Fruit fly (Drosophila melanogaster) whole organism, wandering third instar larva: ENCODE results near the gene anne.

Experiments used
- Dfd ChIP-seq: fragments of >200 bp; optimal IDR thresholded peaks from 2 replicates; lab custom pipeline; 2017; ENCODE audit warnings: missing biosample characterization, missing genetic modification characterization
- GATAd ChIP-seq: sonication (Bioruptor generic); optimal IDR thresholded peaks from 2 replicates; lab custom pipeline; 2016; ENCODE audit warnings: missing biosample characterization, missing genetic modification characterization
- br ChIP-seq: fragments of 200-800 bp; sonication (Bioruptor generic); optimal IDR thresholded peaks from 2 replicates; lab custom pipeline; 2016; ENCODE audit warnings: missing biosample characterization, missing genetic modification characterization
- dl ChIP-seq, 2 experiments: fragments of 175-275, 200-275 bp in 1 of 2; fragments of 200-275 bp in 1 of 2; sonication (Bioruptor generic); optimal IDR thresholded peaks; lab custom pipeline; 2018; ENCODE audit warnings: mild to moderate bottlenecking in 2 of 2, missing biosample characterization in 2 of 2, missing genetic modification characterization in 2 of 2, moderate library complexity in 2 of 2; ENCODE audit not compliant: partially characterized antibody in 2 of 2, insufficient read depth in 1 of 2
- dmrt93B ChIP-seq: fragments of 200-800 bp; sonication (Bioruptor generic); optimal IDR thresholded peaks from 2 replicates; lab custom pipeline; 2018; ENCODE audit warnings: missing biosample characterization, mild to moderate bottlenecking, missing genetic modification characterization
- usp ChIP-seq: fragments of >200 bp; optimal IDR thresholded peaks from 2 replicates; lab custom pipeline; 2017; ENCODE audit warnings: missing biosample characterization, missing genetic modification characterization

DNA sequence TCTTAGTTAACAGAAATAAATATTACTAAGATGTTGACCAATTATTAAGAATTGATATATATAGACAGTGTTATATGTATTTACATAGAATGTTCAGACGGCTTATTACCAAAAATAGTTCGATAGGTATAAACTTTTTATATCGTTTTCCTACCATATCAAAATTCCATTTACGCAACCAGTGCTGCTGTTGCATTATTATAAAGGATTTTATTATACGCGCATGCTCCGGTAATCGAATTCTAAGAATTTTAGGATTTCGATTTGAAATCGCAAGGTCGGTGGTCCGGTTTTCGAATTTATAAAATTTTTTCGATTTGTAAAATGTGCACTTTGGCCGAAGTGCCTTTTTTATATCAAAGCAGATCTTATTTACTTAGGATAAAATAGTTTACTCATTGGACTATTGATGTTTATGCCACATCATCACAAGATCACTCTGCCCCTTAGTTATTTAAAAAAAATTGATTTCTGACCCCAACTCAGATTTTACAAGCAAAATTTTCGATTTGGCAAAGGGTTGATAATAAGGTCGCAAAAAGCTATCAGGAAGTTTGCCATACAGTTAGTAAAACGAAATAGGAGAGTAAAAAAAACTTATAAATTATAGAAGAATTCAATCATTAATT, 2.3 kb upstream of the anne start, which contains the start of gene Ank:
- TF ChIP-seq br: no peak
- no peak for TF ChIP-seq GATAd (GFP tag; lab: Kevin White, UChicago)
- no peak for TF ChIP-seq dmrt93B
- TF ChIP-seq Dfd (GFP tag; lab: Kevin White, UChicago): no peak
- no peak for TF ChIP-seq dl (GFP tag; optimal IDR thresholded peaks at IDR 0.05; lab: Kevin White, UChicago; ENCODE audit: insufficient read depth in 1 of 2, partially characterized antibody in 2 of 2)
- TF ChIP-seq usp (GFP tag; lab: Kevin White, UChicago): no peak
